Fruit fly (Drosophila melanogaster) whole organism, prepupa: ENCODE measurements around the gene bnl.

Source experiments
- Blimp-1 ChIP-seq: fragments of 200-800 bp; sonication (Bioruptor generic); optimal IDR thresholded peaks from 3 replicates; lab custom pipeline; 2017; ENCODE audit warnings: missing biosample characterization, missing genetic modification characterization, mild to moderate bottlenecking, moderate library complexity, missing genetic modification reagents
- CG10669 ChIP-seq: fragments of 200-800 bp; sonication (Bioruptor generic); optimal IDR thresholded peaks from 3 replicates; lab custom pipeline; 2018; ENCODE audit warnings: missing biosample characterization, mild to moderate bottlenecking, missing genetic modification characterization, moderate library complexity
- CG11294 ChIP-seq: fragments of 200-800 bp; sonication (Bioruptor generic); IDR thresholded peaks from 2 replicates; pipeline ENCODE4 v1.3.6; 2022; ENCODE audit warnings: missing biosample characterization, missing genetic modification characterization
- CG11762 ChIP-seq: fragments of 200-800 bp; sonication (Bioruptor generic); optimal IDR thresholded peaks from 3 replicates; lab custom pipeline; 2016; ENCODE audit warnings: missing biosample characterization, missing genetic modification characterization; ENCODE audit not compliant: insufficient read depth
- CG11902 ChIP-seq: fragments of 200-800 bp; sonication (Bioruptor generic); optimal IDR thresholded peaks from 3 replicates; lab custom pipeline; 2016; ENCODE audit warnings: missing biosample characterization, missing genetic modification characterization
- CG15336 ChIP-seq: fragments of 200-800 bp; sonication (Bioruptor generic); IDR thresholded peaks from 2 replicates; pipeline ENCODE4 v1.3.6; 2022; ENCODE audit warnings: missing biosample characterization, missing genetic modification characterization
- CG1621 ChIP-seq: fragments of 200-800 bp; sonication (Bioruptor generic); optimal IDR thresholded peaks from 3 replicates; lab custom pipeline; 2018; ENCODE audit warnings: missing biosample characterization, mild to moderate bottlenecking, missing genetic modification characterization
- CG3032 ChIP-seq: fragments of 200-800 bp; optimal IDR thresholded peaks from 2 replicates; lab custom pipeline; 2019; ENCODE audit warnings: missing biosample characterization, mild to moderate bottlenecking, missing genetic modification characterization, moderate library complexity
- CG31627 ChIP-seq: fragments of 200-800 bp; sonication (Bioruptor generic); optimal IDR thresholded peaks from 3 replicates; lab custom pipeline; 2016; ENCODE audit warnings: missing biosample characterization, missing genetic modification characterization
- CG32006 ChIP-seq: fragments of 200-800 bp; sonication (Bioruptor generic); optimal IDR thresholded peaks from 3 replicates; lab custom pipeline; 2017; ENCODE audit warnings: missing biosample characterization, mild to moderate bottlenecking, missing genetic modification characterization
- CG34406 ChIP-seq: fragments of 200-800 bp; sonication (Bioruptor generic); optimal IDR thresholded peaks from 3 replicates; lab custom pipeline; 2016; ENCODE audit warnings: missing biosample characterization, missing genetic modification characterization
- CG3919 ChIP-seq: fragments of 200-800 bp; sonication (Bioruptor generic); optimal IDR thresholded peaks from 3 replicates; lab custom pipeline; 2016; ENCODE audit warnings: missing biosample characterization, missing genetic modification characterization
- CG6163 ChIP-seq: fragments of 200-800 bp; sonication (Bioruptor generic); IDR thresholded peaks from 3 replicates; pipeline ENCODE4 v1.3.6; 2022; ENCODE audit warnings: missing biosample characterization, missing genetic modification characterization
- CG6276 ChIP-seq: fragments of 200-800 bp; sonication (Bioruptor generic); optimal IDR thresholded peaks from 2 replicates; lab custom pipeline; 2017; ENCODE audit warnings: missing biosample characterization, mild to moderate bottlenecking, missing genetic modification characterization
- CG6808 ChIP-seq: fragments of 200-800 bp; sonication (Bioruptor generic); optimal IDR thresholded peaks from 3 replicates; lab custom pipeline; 2017; ENCODE audit warnings: missing biosample characterization, missing genetic modification characterization, mild to moderate bottlenecking, moderate library complexity, missing genetic modification reagents
- CG7368 ChIP-seq: fragments of 200-800 bp; sonication (Bioruptor generic); optimal IDR thresholded peaks from 3 replicates; lab custom pipeline; 2016; ENCODE audit warnings: missing biosample characterization, missing genetic modification characterization
- CG8319 ChIP-seq: fragments of 200-800 bp; sonication (Bioruptor generic); optimal IDR thresholded peaks from 3 replicates; lab custom pipeline; 2016; ENCODE audit warnings: missing biosample characterization, missing genetic modification characterization
- CG8632 ChIP-seq: fragments of 200-800 bp; sonication (Bioruptor generic); optimal IDR thresholded peaks from 3 replicates; lab custom pipeline; 2016; ENCODE audit warnings: missing biosample characterization, missing genetic modification characterization
- Eip78C ChIP-seq: fragments of 200-800 bp; sonication (Bioruptor generic); peaks from one replicate; lab custom pipeline; 2016; ENCODE audit warnings: missing biosample characterization, missing genetic modification characterization
- Ets21C ChIP-seq: fragments of 200-800 bp; sonication (Bioruptor generic); optimal IDR thresholded peaks from 3 replicates; lab custom pipeline; 2016; ENCODE audit warnings: missing biosample characterization, missing genetic modification characterization
- Ets96B ChIP-seq: fragments of 200-800 bp; optimal IDR thresholded peaks from 2 replicates; lab custom pipeline; 2019; ENCODE audit warnings: missing biosample characterization, mild to moderate bottlenecking, missing genetic modification characterization, moderate library complexity
- Gug ChIP-seq: fragments of 200-800 bp; sonication (Bioruptor generic); IDR thresholded peaks from 2 replicates; pipeline ENCODE4 v1.3.6; 2022; ENCODE audit warnings: missing biosample characterization, missing genetic modification characterization
- Hr39 ChIP-seq: fragments of 200-800 bp; sonication (Bioruptor generic); optimal IDR thresholded peaks from 2 replicates; lab custom pipeline; 2016; ENCODE audit warnings: missing biosample characterization, missing genetic modification characterization
- Hr4 ChIP-seq: fragments of 200-800 bp; sonication (Bioruptor generic); optimal IDR thresholded peaks from 3 replicates; lab custom pipeline; 2016; ENCODE audit warnings: missing biosample characterization, missing genetic modification characterization
- Lpt ChIP-seq: fragments of 200-800 bp; sonication (Bioruptor generic); optimal IDR thresholded peaks from 3 replicates; lab custom pipeline; 2016; ENCODE audit warnings: missing biosample characterization, missing genetic modification characterization
- OdsH ChIP-seq: fragments of 200-800 bp; sonication (Bioruptor generic); optimal IDR thresholded peaks from 3 replicates; lab custom pipeline; 2016; ENCODE audit warnings: missing biosample characterization, missing genetic modification characterization
- Sox102F ChIP-seq: fragments of 200-800 bp; sonication (Bioruptor generic); optimal IDR thresholded peaks from 2 replicates; lab custom pipeline; 2016; ENCODE audit warnings: missing biosample characterization, mild to moderate bottlenecking, missing genetic modification characterization
- Sox14 ChIP-seq: fragments of 200-800 bp; sonication (Bioruptor generic); optimal IDR thresholded peaks from 3 replicates; lab custom pipeline; 2016; ENCODE audit warnings: missing biosample characterization, missing genetic modification characterization
- Sox15 ChIP-seq: fragments of 200-800 bp; sonication (Bioruptor generic); optimal IDR thresholded peaks from 3 replicates; lab custom pipeline; 2016; ENCODE audit warnings: missing biosample characterization, missing genetic modification characterization
- achi ChIP-seq: fragments of 200-800 bp; sonication (Bioruptor generic); optimal IDR thresholded peaks from 3 replicates; lab custom pipeline; 2016; ENCODE audit warnings: missing biosample characterization, missing genetic modification characterization
- acj6 ChIP-seq: fragments of 200-800 bp; sonication (Bioruptor generic); optimal IDR thresholded peaks from 3 replicates; lab custom pipeline; 2016; ENCODE audit warnings: missing biosample characterization, missing genetic modification characterization
- cyc ChIP-seq: fragments of 200-800 bp; sonication (Bioruptor generic); optimal IDR thresholded peaks from 3 replicates; lab custom pipeline; 2016; ENCODE audit warnings: missing biosample characterization, missing genetic modification characterization
- dsx ChIP-seq: fragments of 200-800 bp; optimal IDR thresholded peaks from 3 replicates; lab custom pipeline; 2019; ENCODE audit warnings: missing biosample characterization, mild to moderate bottlenecking, missing genetic modification characterization, moderate library complexity; ENCODE audit not compliant: poor library complexity, severe bottlenecking
- eg ChIP-seq: fragments of 200-800 bp; sonication (Bioruptor generic); IDR thresholded peaks from 3 replicates; pipeline ENCODE4 v1.3.6; 2022; ENCODE audit warnings: missing biosample characterization, missing genetic modification characterization
- fd59A ChIP-seq: fragments of 200-800 bp; sonication (Bioruptor generic); optimal IDR thresholded peaks from 2 replicates; lab custom pipeline; 2017; ENCODE audit warnings: missing biosample characterization, mild to moderate bottlenecking, missing genetic modification characterization, missing genetic modification reagents
- fd85E ChIP-seq: fragments of 200-800 bp; sonication (Bioruptor generic); optimal IDR thresholded peaks from 3 replicates; lab custom pipeline; 2016; ENCODE audit warnings: missing biosample characterization, missing genetic modification characterization
- fkh ChIP-seq: fragments of 200-800 bp; sonication (Bioruptor generic); optimal IDR thresholded peaks from 3 replicates; lab custom pipeline; 2017; ENCODE audit warnings: missing biosample characterization, mild to moderate bottlenecking, missing genetic modification characterization, moderate library complexity
- pdm3 ChIP-seq: fragments of 200-800 bp; sonication (Bioruptor generic); optimal IDR thresholded peaks from 3 replicates; lab custom pipeline; 2016; ENCODE audit warnings: missing biosample characterization, missing genetic modification characterization
- salr ChIP-seq, 2 experiments: fragments of 200-800 bp; sonication (Bioruptor generic); optimal IDR thresholded peaks; 3 replicates each; lab custom pipeline; 2016 to 2018; ENCODE audit warnings: missing biosample characterization in 2 of 2, missing genetic modification characterization in 2 of 2, mild to moderate bottlenecking in 1 of 2
- spab ChIP-seq: fragments of 200-800 bp; sonication (Bioruptor generic); optimal IDR thresholded peaks from 2 replicates; lab custom pipeline; 2017; ENCODE audit warnings: missing biosample characterization, mild to moderate bottlenecking, missing genetic modification characterization, missing genetic modification reagents
- ss ChIP-seq, 2 experiments: fragments of 200-800 bp; sonication (Bioruptor generic); optimal IDR thresholded peaks; 2 replicates in 1 of 2; 3 replicates in 1 of 2; lab custom pipeline; 2017 to 2018; ENCODE audit warnings: mild to moderate bottlenecking in 2 of 2, missing biosample characterization in 2 of 2, missing genetic modification characterization in 2 of 2, moderate library complexity in 1 of 2
- topi ChIP-seq: fragments of 200-800 bp; sonication (Bioruptor generic); optimal IDR thresholded peaks from 3 replicates; lab custom pipeline; 2016; ENCODE audit warnings: missing biosample characterization, missing genetic modification characterization
- vri ChIP-seq: fragments of 200-800 bp; sonication (Bioruptor generic); optimal IDR thresholded peaks from 3 replicates; lab custom pipeline; 2016; ENCODE audit warnings: missing biosample characterization, mild to moderate bottlenecking, missing genetic modification characterization

Gene bnl

dm6 chr3R:19813217-19813616, 23.4 kb downstream of the bnl start:
- no peak for TF ChIP-seq fd59A (GFP tag; lab: Kevin White, UChicago)
- TF ChIP-seq ss (GFP tag; optimal IDR thresholded peaks at IDR 0.05; lab: Kevin White, UChicago), result peak in 1 of 2 experiments; percentile 54
- no peak for TF ChIP-seq cyc (GFP tag; lab: Kevin White, UChicago)
- no peak for TF ChIP-seq fd85E (GFP tag; lab: Kevin White, UChicago)
- TF ChIP-seq fkh (GFP tag; lab: Kevin White, UChicago), result no peak
- no peak for TF ChIP-seq Sox102F (GFP tag; lab: Kevin White, UChicago)
- TF ChIP-seq dsx (GFP tag; lab: Kevin White, UChicago), result peak; percentile 73
- no peak for TF ChIP-seq Lpt (GFP tag; lab: Kevin White, UChicago)
- TF ChIP-seq CG1621 (tag; lab: Kevin White, UChicago), result peak; percentile 44

dm6 chr3R:19812472-19812871, 24.1 kb downstream of the bnl start:
- TF ChIP-seq CG3032 (tag; lab: Kevin White, UChicago) (peak; percentile 4), CG32006 (peak; percentile 18), CG11762 (GFP tag; lab: Kevin White, UChicago) (no peak), OdsH (peak; percentile 5), Sox102F (GFP tag; lab: Kevin White, UChicago) (no peak), Ets21C (GFP tag; lab: Kevin White, UChicago) (no peak), CG15336 (GFP tag; lab: Robert Waterston, UW) (0 out of 2 replicates have a peak, but pooled peaks have one; percentile 28), CG11902 (GFP tag; lab: Kevin White, UChicago) (no peak), Gug (GFP tag; lab: Robert Waterston, UW) (no peak), salr (GFP tag; optimal IDR thresholded peaks at IDR 0.05; lab: Kevin White, UChicago) (peak in 1 of 2 experiments; percentile 4), Eip78C (peak; percentile 80), CG6276 (GFP tag; lab: Kevin White, UChicago) (no peak), pdm3 (GFP tag; lab: Kevin White, UChicago) (peak; percentile 20), Hr39 (GFP tag; lab: Kevin White, UChicago) (no peak), achi (GFP tag; lab: Kevin White, UChicago) (no peak), dsx (GFP tag; lab: Kevin White, UChicago) (peak; percentile 70), CG31627 (GFP tag; lab: Kevin White, UChicago) (no peak), CG34406 (GFP tag; lab: Kevin White, UChicago) (no peak), Ets96B (tag; lab: Kevin White, UChicago) (peak; percentile 29), CG10669 (peak; percentile 38), vri (no peak), CG7368 (no peak), fd59A (GFP tag; lab: Kevin White, UChicago) (peak; percentile 13), CG6808 (no peak), eg (GFP tag; lab: Robert Waterston, UW) (no peak), spab (GFP tag; lab: Kevin White, UChicago) (no peak), CG8319 (GFP tag; lab: Kevin White, UChicago) (no peak), Blimp-1 (GFP tag; lab: Kevin White, UChicago) (no peak), CG8632 (GFP tag; lab: Kevin White, UChicago) (no peak), fkh (GFP tag; lab: Kevin White, UChicago) (no peak), Sox15 (GFP tag; lab: Kevin White, UChicago) (no peak), Hr4 (GFP tag; lab: Kevin White, UChicago) (peak; percentile 22), Sox14 (GFP tag; lab: Kevin White, UChicago) (peak; percentile 3), CG11294 (GFP tag; lab: Robert Waterston, UW) (no peak), acj6 (GFP tag; lab: Kevin White, UChicago) (peak; percentile 17), CG6163 (0 out of 3 replicates have a peak, but pooled peaks have one; percentile 26), topi (GFP tag; lab: Kevin White, UChicago) (no peak), CG3919 (GFP tag; lab: Kevin White, UChicago) (peak; percentile 19)
